Worm (Caenorhabditis elegans): ENCODE results near the gene sly-1.

DNA sequence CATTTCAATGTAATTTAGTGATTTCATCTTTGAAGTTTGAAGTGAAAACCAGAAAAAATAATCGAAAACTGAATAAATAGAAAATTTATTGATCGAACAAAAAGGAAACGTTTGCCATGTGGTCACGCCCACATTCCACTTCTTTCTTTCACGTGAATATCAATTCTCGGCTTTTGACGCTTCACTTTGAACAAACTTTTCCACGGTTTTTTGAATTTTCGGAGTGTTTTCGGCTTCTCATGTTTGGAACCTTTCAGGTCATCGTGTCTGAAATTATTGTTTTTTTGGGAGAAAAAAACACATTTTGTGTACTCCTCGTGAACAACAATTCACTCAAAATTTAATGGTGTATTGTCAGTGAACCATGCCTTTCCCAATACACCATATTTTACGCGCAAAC, 46.1 kb downstream of the sly-1 start, which contains the start of gene T21C12.8:
- TF ChIP-seq fkh-10 (GFP tag; optimal IDR thresholded peaks at IDR 0.05) = no peak
- no peak for TF ChIP-seq vab-15 (tag; optimal IDR thresholded peaks at IDR 0.05)

Data from whole organism, L1 larva.